Worm (Caenorhabditis elegans) whole organism, mixed stage, embryonic: ENCODE data around the gene F31F7.1.

Source experiments
- M03D4.4 ChIP-seq: sonication (generic microtip); optimal IDR thresholded peaks from 2 replicates; lab custom pipeline; 2017; ENCODE audit warnings: mild to moderate bottlenecking, missing genetic modification characterization, missing compliant biosample characterization
- bed-3 ChIP-seq: fragments of 200-800 bp; sonication (Bioruptor generic); optimal IDR thresholded peaks from 3 replicates; lab custom pipeline; 2018; ENCODE audit warnings: mild to moderate bottlenecking, missing genetic modification characterization, moderate library complexity, missing compliant biosample characterization
- blmp-1 ChIP-seq: fragments of 150-350 bp; optimal IDR thresholded peaks from 2 replicates; lab custom pipeline; 2014; ENCODE audit warnings: missing biosample characterization, missing genetic modification characterization
- ceh-39 ChIP-seq: fragments of 150-350 bp; optimal IDR thresholded peaks from 2 replicates; lab custom pipeline; 2014; ENCODE audit warnings: missing biosample characterization, missing genetic modification characterization
- ceh-43 ChIP-seq: fragments of 200-800 bp; sonication (Bioruptor generic); optimal IDR thresholded peaks from 2 replicates; lab custom pipeline; 2018; ENCODE audit warnings: mild to moderate bottlenecking, missing genetic modification characterization, moderate library complexity, missing compliant biosample characterization
- ces-1 ChIP-seq: fragments of 150-350 bp; optimal IDR thresholded peaks from 2 replicates; lab custom pipeline; 2014; ENCODE audit warnings: missing biosample characterization, missing genetic modification reagents, missing genetic modification characterization
- cnd-1 ChIP-seq: fragments of 200-800 bp; sonication (Bioruptor generic); optimal IDR thresholded peaks from 2 replicates; lab custom pipeline; 2018; ENCODE audit warnings: mild to moderate bottlenecking, missing genetic modification characterization, missing compliant biosample characterization
- drap-1 ChIP-seq: fragments of 200-800 bp; sonication (Bioruptor generic); optimal IDR thresholded peaks from 3 replicates; lab custom pipeline; 2018; ENCODE audit warnings: mild to moderate bottlenecking, missing genetic modification characterization, missing compliant biosample characterization
- elt-1 ChIP-seq: sonication (generic microtip); optimal IDR thresholded peaks from 2 replicates; lab custom pipeline; 2017; ENCODE audit warnings: missing genetic modification characterization, mild to moderate bottlenecking, missing compliant biosample characterization, antibody characterized with exemption, moderate library complexity, borderline replicate concordance; ENCODE audit not compliant: insufficient read depth
- elt-3 ChIP-seq: fragments of 150-350 bp; optimal IDR thresholded peaks from 2 replicates; lab custom pipeline; 2014; ENCODE audit warnings: missing biosample characterization, missing genetic modification characterization
- flh-1 ChIP-seq: fragments of 200-800 bp; sonication (Bioruptor generic); optimal IDR thresholded peaks from 2 replicates; lab custom pipeline; 2018; ENCODE audit warnings: mild to moderate bottlenecking, missing genetic modification characterization, moderate library complexity, missing compliant biosample characterization
- ham-2 ChIP-seq: fragments of 200-800 bp; sonication (Bioruptor generic); optimal IDR thresholded peaks from 2 replicates; lab custom pipeline; 2018; ENCODE audit warnings: mild to moderate bottlenecking, missing genetic modification characterization, missing compliant biosample characterization
- hlh-1 ChIP-seq: fragments of 150-350 bp; optimal IDR thresholded peaks from 2 replicates; lab custom pipeline; 2014; ENCODE audit warnings: missing biosample characterization, missing genetic modification reagents, missing genetic modification characterization
- lin-13 ChIP-seq: fragments of 150-350 bp; optimal IDR thresholded peaks from 2 replicates; lab custom pipeline; 2014; ENCODE audit warnings: missing biosample characterization, missing genetic modification characterization
- lin-32 ChIP-seq: fragments of 200-800 bp; sonication (Bioruptor generic); optimal IDR thresholded peaks from 2 replicates; lab custom pipeline; 2018; ENCODE audit warnings: mild to moderate bottlenecking, missing genetic modification characterization, missing compliant biosample characterization
- lsy-2 ChIP-seq: fragments of 150-350 bp; optimal IDR thresholded peaks from 2 replicates; lab custom pipeline; 2014; ENCODE audit warnings: missing biosample characterization, missing genetic modification characterization
- mab-5 ChIP-seq: fragments of 150-350 bp; optimal IDR thresholded peaks from 2 replicates; lab custom pipeline; 2014; ENCODE audit warnings: missing biosample characterization, missing genetic modification characterization
- mep-1 ChIP-seq: fragments of 150-350 bp; optimal IDR thresholded peaks from 2 replicates; lab custom pipeline; 2017; ENCODE audit warnings: missing biosample characterization, missing genetic modification reagents, missing genetic modification characterization, inconsistent platforms
- mls-2 ChIP-seq: sonication (generic microtip); optimal IDR thresholded peaks from 2 replicates; lab custom pipeline; 2016; ENCODE audit warnings: mild to moderate bottlenecking, missing genetic modification characterization, moderate library complexity, missing compliant biosample characterization
- nhr-12 ChIP-seq: fragments of 150-350 bp; optimal IDR thresholded peaks from 2 replicates; lab custom pipeline; 2014; ENCODE audit warnings: missing biosample characterization, missing genetic modification characterization
- nhr-2 ChIP-seq: fragments of 150-350 bp; optimal IDR thresholded peaks from 2 replicates; lab custom pipeline; 2014; ENCODE audit warnings: missing biosample characterization, missing genetic modification characterization
- nhr-237 ChIP-seq: fragments of 150-350 bp; optimal IDR thresholded peaks from 2 replicates; lab custom pipeline; 2014; ENCODE audit warnings: missing biosample characterization, missing genetic modification characterization
- nhr-28 ChIP-seq: fragments of 150-350 bp; optimal IDR thresholded peaks from 2 replicates; lab custom pipeline; 2014; ENCODE audit warnings: missing biosample characterization, missing genetic modification characterization
- nhr-76 ChIP-seq: sonication (generic microtip); optimal IDR thresholded peaks from 2 replicates; lab custom pipeline; 2017; ENCODE audit warnings: missing biosample characterization, missing genetic modification characterization
- pha-4 ChIP-seq: fragments of 150-350 bp; optimal IDR thresholded peaks from 2 replicates; lab custom pipeline; 2018; ENCODE audit warnings: missing biosample characterization, missing genetic modification reagents, missing genetic modification characterization
- sem-2 ChIP-seq: fragments of 200-800 bp; sonication (Bioruptor generic); optimal IDR thresholded peaks from 2 replicates; lab custom pipeline; 2018; ENCODE audit warnings: mild to moderate bottlenecking, missing genetic modification characterization, missing compliant biosample characterization
- snpc-4 ChIP-seq: fragments of 150-350 bp; optimal IDR thresholded peaks from 2 replicates; lab custom pipeline; 2014; ENCODE audit warnings: missing biosample characterization, missing genetic modification characterization
- sptf-1 ChIP-seq: sonication (generic microtip); optimal IDR thresholded peaks from 2 replicates; lab custom pipeline; 2017; ENCODE audit warnings: mild to moderate bottlenecking, missing genetic modification characterization, moderate library complexity, missing compliant biosample characterization
- tbx-8 ChIP-seq: fragments of 200-800 bp; sonication (Bioruptor generic); optimal IDR thresholded peaks from 2 replicates; lab custom pipeline; 2018; ENCODE audit warnings: mild to moderate bottlenecking, missing genetic modification characterization, moderate library complexity, missing compliant biosample characterization
- unc-120 ChIP-seq: sonication (generic microtip); optimal IDR thresholded peaks from 2 replicates; lab custom pipeline; 2017; ENCODE audit warnings: missing genetic modification characterization, missing compliant biosample characterization; ENCODE audit not compliant: poor library complexity, severe bottlenecking
- unc-39 ChIP-seq: fragments of 150-350 bp; optimal IDR thresholded peaks from 2 replicates; lab custom pipeline; 2014; ENCODE audit warnings: missing biosample characterization, missing genetic modification characterization
- unc-62 ChIP-seq: fragments of 150-350 bp; optimal IDR thresholded peaks from 2 replicates; lab custom pipeline; 2014; ENCODE audit warnings: missing biosample characterization, missing genetic modification reagents, missing genetic modification characterization
- zip-8 ChIP-seq: fragments of 150-350 bp; optimal IDR thresholded peaks from 2 replicates; lab custom pipeline; 2014; ENCODE audit warnings: missing biosample characterization, missing genetic modification characterization
- ztf-11 ChIP-seq: fragments of 150-350 bp; optimal IDR thresholded peaks from 2 replicates; lab custom pipeline; 2014; ENCODE audit warnings: missing biosample characterization, missing genetic modification characterization

F31F7.1 gene

ce11 chrV:6240735-6241134, 35.5 kb upstream of the F31F7.1 start:
- TF ChIP-seq blmp-1 (tag; lab: Kevin White, UChicago): no peak
- TF ChIP-seq unc-62 (GFP tag; lab: Kevin White, UChicago): no peak
- TF ChIP-seq lin-32 (GFP tag; lab: Kevin White, UChicago): no peak
- no peak for TF ChIP-seq zip-8 (tag; lab: Kevin White, UChicago)
- TF ChIP-seq ces-1 (GFP tag; lab: Kevin White, UChicago): no peak
- TF ChIP-seq elt-3 (tag; lab: Kevin White, UChicago): no peak
- TF ChIP-seq ham-2 (GFP tag; lab: Kevin White, UChicago): no peak
- TF ChIP-seq sem-2 (GFP tag; lab: Kevin White, UChicago): no peak

- TF ChIP-seq tbx-8 (GFP tag; lab: Kevin White, UChicago) (no peak), lsy-2 (tag; lab: Kevin White, UChicago) (no peak), unc-39 (tag; lab: Kevin White, UChicago) (no peak), nhr-12 (tag; lab: Kevin White, UChicago) (no peak), mls-2 (no peak), unc-62 (GFP tag; lab: Kevin White, UChicago) (no peak), unc-120 (tag; lab: Kevin White, UChicago) (no peak), ham-2 (GFP tag; lab: Kevin White, UChicago) (no peak), bed-3 (GFP tag; lab: Kevin White, UChicago) (no peak), M03D4.4 (tag; lab: Kevin White, UChicago) (no peak), snpc-4 (tag; lab: Kevin White, UChicago) (no peak), sem-2 (GFP tag; lab: Kevin White, UChicago) (no peak), cnd-1 (no peak), nhr-28 (tag; lab: Kevin White, UChicago) (no peak), nhr-237 (tag; lab: Kevin White, UChicago) (no peak), sptf-1 (tag; lab: Kevin White, UChicago) (no peak), ztf-11 (tag; lab: Kevin White, UChicago) (no peak), flh-1 (GFP tag; lab: Kevin White, UChicago) (no peak), lin-13 (tag; lab: Kevin White, UChicago) (no peak), mep-1 (no peak)
Measured at ce11 chrV:6243260-6243659, 33.0 kb upstream of the F31F7.1 start.

- TF ChIP-seq ces-1 (GFP tag; lab: Kevin White, UChicago) (peak; percentile 26), bed-3 (GFP tag; lab: Kevin White, UChicago) (no peak), elt-1 (tag; lab: Kevin White, UChicago) (no peak)
Measured at ce11 chrV:6244631-6245030, 31.6 kb upstream of the F31F7.1 start.

- TF ChIP-seq ceh-43 (no peak), ztf-11 (tag; lab: Kevin White, UChicago) (no peak), mls-2 (no peak), lin-13 (tag; lab: Kevin White, UChicago) (no peak), drap-1 (no peak), ham-2 (GFP tag; lab: Kevin White, UChicago) (no peak), sptf-1 (tag; lab: Kevin White, UChicago) (no peak), mep-1 (peak; percentile 23), ceh-39 (tag; lab: Kevin White, UChicago) (no peak), lsy-2 (tag; lab: Kevin White, UChicago) (peak; percentile 39), nhr-76 (tag; lab: Kevin White, UChicago) (no peak), unc-62 (GFP tag; lab: Kevin White, UChicago) (peak; percentile 92), zip-8 (tag; lab: Kevin White, UChicago) (no peak), nhr-237 (tag; lab: Kevin White, UChicago) (peak; percentile 81), mab-5 (tag; lab: Kevin White, UChicago) (no peak), flh-1 (GFP tag; lab: Kevin White, UChicago) (no peak), pha-4 (peak; percentile 29), lin-32 (GFP tag; lab: Kevin White, UChicago) (no peak), blmp-1 (tag; lab: Kevin White, UChicago) (no peak), bed-3 (GFP tag; lab: Kevin White, UChicago) (no peak), elt-1 (tag; lab: Kevin White, UChicago) (peak; percentile 49), unc-120 (tag; lab: Kevin White, UChicago) (peak; percentile 24), tbx-8 (GFP tag; lab: Kevin White, UChicago) (no peak), ces-1 (GFP tag; lab: Kevin White, UChicago) (peak; percentile 61), cnd-1 (no peak), elt-3 (tag; lab: Kevin White, UChicago) (peak; percentile 80), hlh-1 (tag; lab: Kevin White, UChicago) (peak; percentile 54), nhr-12 (tag; lab: Kevin White, UChicago) (no peak), nhr-2 (tag; lab: Kevin White, UChicago) (peak; percentile 24)
Measured at ce11 chrV:6246454-6246981, 29.7 kb upstream of the F31F7.1 start, which contains the start of gene dmd-7. Gene dmd-7 (plus strand): TSS chrV:6246931.
